Fruit fly (Drosophila melanogaster): ENCODE measurements around the gene Saf6.

DNA sequence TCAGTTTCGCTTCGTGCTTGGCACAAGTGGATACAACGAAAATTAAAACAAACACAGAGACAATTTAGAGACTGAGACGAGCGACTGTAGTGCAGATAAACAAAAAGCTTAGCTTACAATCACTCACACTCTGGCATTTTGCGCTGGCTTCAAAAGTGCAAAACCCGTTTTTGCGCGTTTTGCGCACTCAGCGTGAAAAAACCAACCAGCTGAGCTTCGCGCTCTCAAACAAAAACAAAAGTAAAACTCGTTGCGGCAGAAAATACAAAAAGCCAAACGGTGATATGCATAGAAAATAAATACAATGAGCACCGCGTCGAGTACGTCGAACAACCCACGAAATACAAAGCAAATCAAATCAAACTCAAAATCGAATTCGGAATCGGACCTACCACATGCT lies 25.0 kb upstream of the Saf6 start:
- TF ChIP-seq lola (GFP tag; optimal IDR thresholded peaks at IDR 0.05) (no peak), usp (GFP tag; optimal IDR thresholded peaks at IDR 0.05) (no peak), CG9705 (GFP tag; optimal IDR thresholded peaks at IDR 0.05) (no peak), Rel (GFP tag; optimal IDR thresholded peaks at IDR 0.05) (no peak), Rel (tag; optimal IDR thresholded peaks at IDR 0.05) (no peak), tai (GFP tag; optimal IDR thresholded peaks at IDR 0.05) (no peak), fru (GFP tag; optimal IDR thresholded peaks at IDR 0.05) (no peak), Dfd (GFP tag; optimal IDR thresholded peaks at IDR 0.05) (no peak), Mio (GFP tag; optimal IDR thresholded peaks at IDR 0.05) (no peak), CG32264 (GFP tag; optimal IDR thresholded peaks at IDR 0.05) (no peak)
